Worm (Caenorhabditis elegans) whole organism, early embryonic: ENCODE results near the gene mpst-2.

Source experiments
- B0310.2 ChIP-seq: sonication (generic microtip); optimal IDR thresholded peaks from 2 replicates; lab custom pipeline; 2016; ENCODE audit warnings: mild to moderate bottlenecking, missing genetic modification characterization, missing compliant biosample characterization
- ama-1 ChIP-seq: fragments of 150-350 bp; optimal IDR thresholded peaks from 2 replicates; lab custom pipeline; 2014
- tra-4 ChIP-seq: sonication (generic microtip); optimal IDR thresholded peaks from 2 replicates; lab custom pipeline; 2017; ENCODE audit warnings: missing genetic modification characterization, missing compliant biosample characterization

- TF ChIP-seq B0310.2 (no peak), tra-4 (tag; lab: Kevin White, UChicago) (no peak), ama-1 (lab: Kevin White, UChicago) (no peak)
These were observed 42.0 kb downstream of the mpst-2 start for ce11 chrV:14851206-14851605.
